Worm (Caenorhabditis elegans) whole organism, L1 larva: ENCODE results near the gene orai-1.

Experiments
- C16A3.4 ChIP-seq: fragments of 150-350 bp; optimal IDR thresholded peaks from 2 replicates; lab custom pipeline; 2014; ENCODE audit warnings: missing biosample characterization, missing genetic modification characterization
- F16B12.6 ChIP-seq: fragments of 150-350 bp; optimal IDR thresholded peaks from 2 replicates; lab custom pipeline; 2014; ENCODE audit warnings: missing biosample characterization, missing genetic modification characterization
- Y116A8C.19 ChIP-seq: sonication (generic microtip); optimal IDR thresholded peaks from 2 replicates; lab custom pipeline; 2016; ENCODE audit warnings: missing compliant biosample characterization, missing genetic modification characterization, borderline replicate concordance
- alr-1 ChIP-seq: fragments of 200-800 bp; sonication (Bioruptor generic); optimal IDR thresholded peaks from 2 replicates; lab custom pipeline; 2018; ENCODE audit warnings: borderline replicate concordance, mild to moderate bottlenecking, missing genetic modification characterization, missing compliant biosample characterization
- ama-1 ChIP-seq: fragments of 150-350 bp; optimal IDR thresholded peaks from 2 replicates; lab custom pipeline; 2014
- ceh-63 ChIP-seq: fragments of 200-800 bp; sonication (Bioruptor generic); optimal IDR thresholded peaks from 2 replicates; lab custom pipeline; 2018; ENCODE audit warnings: mild to moderate bottlenecking, missing genetic modification characterization, missing compliant biosample characterization
- ceh-8 ChIP-seq: fragments of 200-800 bp; sonication (Bioruptor generic); optimal IDR thresholded peaks from 2 replicates; lab custom pipeline; 2018; ENCODE audit warnings: mild to moderate bottlenecking, missing genetic modification characterization, moderate library complexity, missing compliant biosample characterization
- ceh-82 ChIP-seq, 3 experiments: fragments of 150-350 bp in 1 of 3; sonication (generic microtip) in 2 of 3; optimal IDR thresholded peaks; 2 replicates each; lab custom pipeline; 2014 to 2017; ENCODE audit warnings: missing biosample characterization in 3 of 3, missing genetic modification characterization in 3 of 3
- ces-1 ChIP-seq: fragments of 150-350 bp; optimal IDR thresholded peaks from 2 replicates; lab custom pipeline; 2014; ENCODE audit warnings: missing biosample characterization, missing genetic modification reagents, missing genetic modification characterization
- dpl-1 ChIP-seq, 3 experiments: fragments of 150-350 bp in 2 of 3; sonication (generic microtip) in 1 of 3; optimal IDR thresholded peaks; 2 replicates each; lab custom pipeline; 2014 to 2017; ENCODE audit warnings: missing biosample characterization in 3 of 3, missing genetic modification characterization in 3 of 3, missing genetic modification reagents in 3 of 3
- dsc-1 ChIP-seq: sonication (generic microtip); optimal IDR thresholded peaks from 2 replicates; lab custom pipeline; 2016; ENCODE audit warnings: mild to moderate bottlenecking, missing genetic modification characterization, missing compliant biosample characterization
- efl-1 ChIP-seq, 4 experiments: fragments of 150-350 bp; optimal IDR thresholded peaks in 3 of 4; peaks in 1 of 4; 1 replicate in 1 of 4; 2 replicates in 3 of 4; lab custom pipeline; 2014; ENCODE audit warnings: missing biosample characterization in 2 of 4, missing genetic modification characterization in 2 of 4, missing genetic modification reagents in 2 of 4
- egl-13 ChIP-seq: sonication (generic microtip); optimal IDR thresholded peaks from 2 replicates; lab custom pipeline; 2016; ENCODE audit warnings: missing genotype, missing genetic modification reagents, missing genetic modification characterization, missing compliant biosample characterization
- egl-27 ChIP-seq, 2 experiments: fragments of 150-350 bp in 1 of 2; sonication (generic microtip); optimal IDR thresholded peaks; 3 replicates each; lab custom pipeline; 2017 to 2018; ENCODE audit warnings: missing biosample characterization in 2 of 2, missing genetic modification characterization in 2 of 2, missing genetic modification reagents in 2 of 2
- ets-5 ChIP-seq: fragments of 200-800 bp; sonication (Bioruptor generic); IDR thresholded peaks from 2 replicates; pipeline ENCODE4 v1.3.6; 2022; ENCODE audit warnings: missing genetic modification characterization, missing compliant biosample characterization
- fkh-10 ChIP-seq: sonication (generic microtip); optimal IDR thresholded peaks from 2 replicates; lab custom pipeline; 2017; ENCODE audit warnings: missing biosample characterization, missing genetic modification reagents, missing genetic modification characterization
- fkh-8 ChIP-seq: sonication (generic microtip); optimal IDR thresholded peaks from 2 replicates; lab custom pipeline; 2016; ENCODE audit warnings: mild to moderate bottlenecking, missing genetic modification characterization, missing compliant biosample characterization
- irx-1 ChIP-seq: sonication (generic microtip); optimal IDR thresholded peaks from 2 replicates; lab custom pipeline; 2016; ENCODE audit warnings: missing genetic modification characterization, missing compliant biosample characterization
- isw-1 ChIP-seq: fragments of 200-800 bp; sonication (Bioruptor generic); IDR thresholded peaks from 2 replicates; pipeline ENCODE4 v1.3.6; 2022; ENCODE audit warnings: missing genetic modification characterization, missing compliant biosample characterization
- lin-13 ChIP-seq: fragments of 150-350 bp; optimal IDR thresholded peaks from 2 replicates; lab custom pipeline; 2014; ENCODE audit warnings: missing biosample characterization, missing genetic modification reagents, missing genetic modification characterization
- lin-14 ChIP-seq: fragments of 200-800 bp; sonication (Bioruptor generic); optimal IDR thresholded peaks from 2 replicates; lab custom pipeline; 2018; ENCODE audit warnings: mild to moderate bottlenecking, missing genetic modification characterization, moderate library complexity, missing compliant biosample characterization
- lin-35 ChIP-seq, 2 experiments: fragments of 150-350 bp; optimal IDR thresholded peaks; 2 replicates each; lab custom pipeline; 2014; ENCODE audit warnings: missing biosample characterization in 2 of 2, missing genetic modification characterization in 2 of 2, missing genetic modification reagents in 2 of 2
- lir-3 ChIP-seq: sonication (generic microtip); optimal IDR thresholded peaks from 2 replicates; lab custom pipeline; 2016; ENCODE audit warnings: mild to moderate bottlenecking, missing genetic modification characterization, moderate library complexity, missing compliant biosample characterization; ENCODE audit not compliant: poor library complexity
- lsy-2 ChIP-seq, 2 experiments: fragments of 150-350 bp; optimal IDR thresholded peaks; 2 replicates each; lab custom pipeline; 2014; ENCODE audit warnings: missing biosample characterization in 2 of 2, missing genetic modification characterization in 2 of 2
- mab-9 ChIP-seq: fragments of 200-800 bp; sonication (Bioruptor generic); IDR thresholded peaks from 2 replicates; pipeline ENCODE4 v1.3.6; 2022; ENCODE audit warnings: missing genetic modification reagents, missing genetic modification characterization, missing compliant biosample characterization
- mdl-1 ChIP-seq, 2 experiments: fragments of 150-350 bp; optimal IDR thresholded peaks; 2 replicates each; lab custom pipeline; 2014 to 2017; ENCODE audit warnings: missing biosample characterization in 2 of 2, missing genetic modification characterization in 2 of 2, inconsistent platforms in 1 of 2
- mef-2 ChIP-seq: fragments of 150-350 bp; optimal IDR thresholded peaks from 2 replicates; lab custom pipeline; 2014; ENCODE audit warnings: missing biosample characterization, missing genetic modification characterization
- mep-1 ChIP-seq: fragments of 150-350 bp; optimal IDR thresholded peaks from 2 replicates; lab custom pipeline; 2014; ENCODE audit warnings: missing biosample characterization, missing genetic modification characterization
- nhr-19 ChIP-seq: fragments of 200-800 bp; sonication (Bioruptor generic); conservative IDR thresholded peaks from 2 replicates; pipeline ENCODE4 v1.3.6; 2022; ENCODE audit warnings: missing genetic modification characterization, missing compliant biosample characterization
- nhr-237 ChIP-seq: fragments of 150-350 bp; optimal IDR thresholded peaks from 2 replicates; lab custom pipeline; 2014; ENCODE audit warnings: missing biosample characterization, missing genetic modification characterization
- nhr-28 ChIP-seq: fragments of 150-350 bp; optimal IDR thresholded peaks from 2 replicates; lab custom pipeline; 2014; ENCODE audit warnings: missing biosample characterization, missing genetic modification characterization
- nhr-47 ChIP-seq: sonication (generic microtip); optimal IDR thresholded peaks from 2 replicates; lab custom pipeline; 2016; ENCODE audit warnings: mild to moderate bottlenecking, missing genetic modification characterization, moderate library complexity, missing compliant biosample characterization
- nhr-71 ChIP-seq: sonication (generic microtip); optimal IDR thresholded peaks from 2 replicates; lab custom pipeline; 2016; ENCODE audit warnings: mild to moderate bottlenecking, missing genetic modification characterization, moderate library complexity, missing compliant biosample characterization
- nhr-76 ChIP-seq: sonication (generic microtip); optimal IDR thresholded peaks from 2 replicates; lab custom pipeline; 2017; ENCODE audit warnings: missing biosample characterization, missing genetic modification characterization
- nhr-84 ChIP-seq: sonication (generic microtip); optimal IDR thresholded peaks from 2 replicates; lab custom pipeline; 2017; ENCODE audit warnings: missing biosample characterization, missing genetic modification characterization
- pag-3 ChIP-seq: sonication (generic microtip); optimal IDR thresholded peaks from 2 replicates; lab custom pipeline; 2017; ENCODE audit warnings: missing genetic modification characterization, mild to moderate bottlenecking, missing compliant biosample characterization, antibody characterized with exemption, borderline replicate concordance; ENCODE audit not compliant: insufficient read depth
- pax-3 ChIP-seq: fragments of 200-800 bp; sonication (Bioruptor generic); optimal IDR thresholded peaks from 2 replicates; lab custom pipeline; 2018; ENCODE audit warnings: mild to moderate bottlenecking, missing genetic modification characterization, moderate library complexity, missing compliant biosample characterization
- rnt-1 ChIP-seq: sonication (generic microtip); optimal IDR thresholded peaks from 2 replicates; lab custom pipeline; 2016; ENCODE audit warnings: mild to moderate bottlenecking, missing genetic modification characterization, moderate library complexity, missing compliant biosample characterization
- skn-1 ChIP-seq: fragments of 150-350 bp; optimal IDR thresholded peaks from 2 replicates; lab custom pipeline; 2014; ENCODE audit warnings: missing biosample characterization, missing genetic modification characterization
- snpc-4 ChIP-seq: fragments of 150-350 bp; optimal IDR thresholded peaks from 2 replicates; lab custom pipeline; 2014; ENCODE audit warnings: missing biosample characterization, missing genetic modification characterization
- sox-4 ChIP-seq: sonication (generic microtip); optimal IDR thresholded peaks from 2 replicates; lab custom pipeline; 2016; ENCODE audit warnings: missing genetic modification characterization, missing compliant biosample characterization
- swsn-7 ChIP-seq: sonication (generic microtip); optimal IDR thresholded peaks from 2 replicates; lab custom pipeline; 2016; ENCODE audit warnings: missing genetic modification characterization, missing compliant biosample characterization
- tbx-2 ChIP-seq: sonication (generic microtip); optimal IDR thresholded peaks from 2 replicates; lab custom pipeline; 2016; ENCODE audit warnings: missing genetic modification characterization, missing compliant biosample characterization
- unc-62 ChIP-seq: fragments of 150-350 bp; optimal IDR thresholded peaks from 2 replicates; lab custom pipeline; 2014; ENCODE audit warnings: missing biosample characterization, missing genetic modification reagents, missing genetic modification characterization
- unc-98 ChIP-seq: fragments of 200-800 bp; sonication (Bioruptor generic); IDR thresholded peaks from 2 replicates; pipeline ENCODE4 v1.3.6; 2022; ENCODE audit warnings: missing genetic modification characterization, missing compliant biosample characterization
- vab-15 ChIP-seq: sonication (generic microtip); optimal IDR thresholded peaks from 2 replicates; lab custom pipeline; 2017; ENCODE audit warnings: missing genotype, mild to moderate bottlenecking, missing genetic modification characterization, missing compliant biosample characterization
- zag-1 ChIP-seq: fragments of 150-350 bp; optimal IDR thresholded peaks from 2 replicates; lab custom pipeline; 2014; ENCODE audit warnings: missing biosample characterization, missing genetic modification characterization
- ztf-4 ChIP-seq: fragments of 150-350 bp; optimal IDR thresholded peaks from 2 replicates; lab custom pipeline; 2014; ENCODE audit warnings: missing biosample characterization, missing genetic modification characterization

Gene orai-1

ce11 chrIII:665173-665757 is 18.7 kb downstream of the orai-1 start, which contains the start of gene C09F5.3:
TSS of gene C09F5.3 (minus strand) at chrIII:665266.
- TF ChIP-seq pag-3 (no peak), mep-1 (tag; lab: Kevin White, UChicago) (no peak), Y116A8C.19 (tag; lab: Kevin White, UChicago) (no peak), zag-1 (tag; lab: Kevin White, UChicago) (no peak), mef-2 (no peak)

ce11 chrIII:668303-668893 is 21.8 kb downstream of the orai-1 start, which contains the start of gene W02B3.3:
TSS of gene W02B3.3 (minus strand) at chrIII:668433.
- peak; percentile 40 for TF ChIP-seq tbx-2 (tag; lab: Kevin White, UChicago)
- peak; percentile 78 for TF ChIP-seq swsn-7 (tag; lab: Kevin White, UChicago)
- TF ChIP-seq nhr-237 = no peak
- peak; percentile 29 for TF ChIP-seq C16A3.4
- peak; percentile 48 for TF ChIP-seq ceh-8
- peak; percentile 55 for TF ChIP-seq snpc-4 (tag; lab: Kevin White, UChicago)
- peak; percentile 30 for TF ChIP-seq skn-1 (tag; lab: Kevin White, UChicago)
- TF ChIP-seq dsc-1 = peak; percentile 70
- no peak for TF ChIP-seq ama-1 (lab: Kevin White, UChicago)
- TF ChIP-seq fkh-8 (tag; lab: Kevin White, UChicago) = peak; percentile 92
- TF ChIP-seq sox-4 = no peak
- peak; percentile 58 for TF ChIP-seq ztf-4 (tag; lab: Kevin White, UChicago)
- no peak for TF ChIP-seq nhr-76 (tag; lab: Kevin White, UChicago)
- no peak for TF ChIP-seq unc-98
- TF ChIP-seq egl-13 (tag; lab: Kevin White, UChicago) = peak; percentile 80
- TF ChIP-seq ets-5 (GFP tag; lab: Robert Waterston, UW) = no peak
- TF ChIP-seq pax-3 = no peak
- TF ChIP-seq nhr-19 (GFP tag; lab: Robert Waterston, UW) = 0 out of 2 replicates have a peak, but pooled peaks have one; percentile 9
- peak; percentile 57 to 91 (median 76) for TF ChIP-seq ceh-82 (tag; optimal IDR thresholded peaks at IDR 0.05; lab: Kevin White, UChicago)
- TF ChIP-seq dpl-1 (GFP tag; optimal IDR thresholded peaks at IDR 0.05; lab: Kevin White, UChicago) = peak in 1 of 3 experiments; percentile 29
- no peak for TF ChIP-seq nhr-84 (tag; lab: Kevin White, UChicago)
- peak; percentile 64 for TF ChIP-seq mep-1 (tag; lab: Kevin White, UChicago)
- peak; percentile 50 for TF ChIP-seq ces-1 (GFP tag; lab: Kevin White, UChicago)
- peak; percentile 79 for TF ChIP-seq nhr-71 (tag; lab: Kevin White, UChicago)
- TF ChIP-seq F16B12.6 = no peak
- peak; percentile 8 for TF ChIP-seq lin-13 (GFP tag; lab: Kevin White, UChicago)
- TF ChIP-seq mdl-1 (tag; optimal IDR thresholded peaks at IDR 0.05; lab: Kevin White, UChicago) = peak in 1 of 2 experiments; percentile 34
- peak; percentile 40; the same call in 1 of the 2 replicates for TF ChIP-seq mab-9 (GFP tag; lab: Robert Waterston, UW)
- peak; percentile 79 for TF ChIP-seq nhr-47
- TF ChIP-seq lir-3 (tag; lab: Kevin White, UChicago) = peak; percentile 40
- TF ChIP-seq unc-62 (GFP tag; lab: Kevin White, UChicago) = no peak
- TF ChIP-seq egl-27 (tag; optimal IDR thresholded peaks at IDR 0.05; lab: Kevin White, UChicago) = no peak
- TF ChIP-seq nhr-28 = no peak
- peak; percentile 42 to 70 for TF ChIP-seq lsy-2 (tag; optimal IDR thresholded peaks at IDR 0.05; lab: Kevin White, UChicago)
- TF ChIP-seq pag-3 = peak; percentile 70
- TF ChIP-seq vab-15 = no peak
- peak; percentile 96 for TF ChIP-seq lin-14 (GFP tag; lab: Kevin White, UChicago)
- peak; percentile 42 to 47 for TF ChIP-seq efl-1 (optimal IDR thresholded peaks at IDR 0.05; lab: Kevin White, UChicago)
- no peak for TF ChIP-seq efl-1 (GFP tag; optimal IDR thresholded peaks at IDR 0.05 in 1 of 2; lab: Kevin White, UChicago)
- peak; percentile 53 for TF ChIP-seq rnt-1
- TF ChIP-seq ceh-63 (GFP tag; lab: Kevin White, UChicago) = peak; percentile 74
- TF ChIP-seq lin-35 (GFP tag; optimal IDR thresholded peaks at IDR 0.05; lab: Kevin White, UChicago) = peak in 1 of 2 experiments; percentile 27
- TF ChIP-seq isw-1 (GFP tag; lab: Robert Waterston, UW) = peak; percentile 66
- TF ChIP-seq alr-1 (tag; lab: Kevin White, UChicago) = no peak
- peak; percentile 47 for TF ChIP-seq irx-1 (tag; lab: Kevin White, UChicago)
- peak; percentile 94 for TF ChIP-seq fkh-10 (GFP tag; lab: Kevin White, UChicago)
